Worm (Caenorhabditis elegans): ENCODE data around the gene ceh-30.

Gene ceh-30

ce11 chrX:3048696-3049095, 14.7 kb upstream of the ceh-30 start:
- no peak for TF ChIP-seq ceh-100 (GFP tag; IDR thresholded peaks at IDR 0.05)
- TF ChIP-seq him-1 (tag; optimal IDR thresholded peaks at IDR 0.05) = no peak
- TF ChIP-seq K11D2.4 (GFP tag; IDR thresholded peaks at IDR 0.05) = no peak
- TF ChIP-seq hlh-26 (GFP tag; conservative IDR thresholded peaks at IDR 0.05) = no peak
- TF ChIP-seq Y53F4B.3 (GFP tag; IDR thresholded peaks at IDR 0.05) = no peak
- no peak for TF ChIP-seq F55B11.4 (tag; optimal IDR thresholded peaks at IDR 0.05; ENCODE audit: borderline replicate concordance, insufficient read depth)
- TF ChIP-seq ZK185.1 (tag; optimal IDR thresholded peaks at IDR 0.05; ENCODE audit: poor library complexity, severe bottlenecking) = no peak
- no peak for TF ChIP-seq aptf-3 (GFP tag; IDR thresholded peaks at IDR 0.05)
- TF ChIP-seq F23B12.7 (tag; optimal IDR thresholded peaks at IDR 0.05; ENCODE audit: insufficient read depth) = no peak
- TF ChIP-seq B0336.3 (GFP tag; IDR thresholded peaks at IDR 0.05) = no peak

ce11 chrX:3049233-3049632, 14.1 kb upstream of the ceh-30 start:
- TF ChIP-seq K12H6.12 (tag; optimal IDR thresholded peaks at IDR 0.05) (peak; percentile 50), zfh-2 (GFP tag; conservative IDR thresholded peaks at IDR 0.05) (peak; percentile 81), dox-1 (GFP tag; IDR thresholded peaks at IDR 0.05) (peak; percentile 66; the same call in 1 of the 2 replicates), hmg-1.2 (GFP tag; IDR thresholded peaks at IDR 0.05) (peak; percentile 82; the same call in 1 of the 2 replicates), cebp-1 (GFP tag; IDR thresholded peaks at IDR 0.05) (no peak), cebp-1 (tag; optimal IDR thresholded peaks at IDR 0.05) (peak; percentile 39), nhr-80 (tag; optimal IDR thresholded peaks at IDR 0.05) (peak; percentile 67), F22D6.2 (tag; optimal IDR thresholded peaks at IDR 0.05) (no peak), lin-40 (tag; optimal IDR thresholded peaks at IDR 0.05) (peak; percentile 29), chd-7 (tag; optimal IDR thresholded peaks at IDR 0.05) (no peak)

ce11 chrX:3051315-3051993, 11.9 kb upstream of the ceh-30 start:
- TF ChIP-seq lsy-27 (tag; optimal IDR thresholded peaks at IDR 0.05; ENCODE audit: borderline replicate concordance, insufficient read depth) (no peak), akir-1 (GFP tag; optimal IDR thresholded peaks at IDR 0.05) (no peak), F37B4.10 (GFP tag; IDR thresholded peaks at IDR 0.05) (no peak), egrh-3 (GFP tag; IDR thresholded peaks at IDR 0.05) (no peak), mel-28 (tag; optimal IDR thresholded peaks at IDR 0.05; ENCODE audit: borderline replicate concordance) (no peak), zim-3 (tag; optimal IDR thresholded peaks at IDR 0.05) (no peak), Y56A3A.18 (GFP tag; IDR thresholded peaks at IDR 0.05) (no peak), cebp-1 (GFP tag; IDR thresholded peaks at IDR 0.05) (no peak), cebp-1 (tag; optimal IDR thresholded peaks at IDR 0.05) (no peak), ets-4 (GFP tag; optimal IDR thresholded peaks at IDR 0.05) (no peak), ztf-26 (tag; optimal IDR thresholded peaks at IDR 0.05) (no peak), ama-1 (optimal IDR thresholded peaks at IDR 0.05) (no peak), ama-1 (GFP tag; optimal IDR thresholded peaks at IDR 0.05) (no peak), B0035.1 (tag; optimal IDR thresholded peaks at IDR 0.05) (no peak), ceh-27 (GFP tag; optimal IDR thresholded peaks at IDR 0.05) (no peak), hmg-1.2 (GFP tag; IDR thresholded peaks at IDR 0.05) (no peak), hmg-20 (GFP tag; IDR thresholded peaks at IDR 0.05) (no peak), Y95B8A.8 (GFP tag; IDR thresholded peaks at IDR 0.05) (no peak), D2030.7 (GFP tag; IDR thresholded peaks at IDR 0.05) (no peak)

Measured in whole organism, young adult.